Fruit fly (Drosophila melanogaster) whole organism, pupa: ENCODE results near the gene baf.

Experiments
- CG12605 ChIP-seq: fragments of 200-800 bp; sonication (Bioruptor generic); IDR thresholded peaks from 2 replicates; pipeline ENCODE4 v1.3.6; 2022; ENCODE audit warnings: missing biosample characterization, missing genetic modification characterization
- CG34367 ChIP-seq: fragments of 200-800 bp; sonication (Bioruptor generic); optimal IDR thresholded peaks from 2 replicates; lab custom pipeline; 2018; ENCODE audit warnings: missing biosample characterization, mild to moderate bottlenecking, missing genetic modification characterization

DNA sequence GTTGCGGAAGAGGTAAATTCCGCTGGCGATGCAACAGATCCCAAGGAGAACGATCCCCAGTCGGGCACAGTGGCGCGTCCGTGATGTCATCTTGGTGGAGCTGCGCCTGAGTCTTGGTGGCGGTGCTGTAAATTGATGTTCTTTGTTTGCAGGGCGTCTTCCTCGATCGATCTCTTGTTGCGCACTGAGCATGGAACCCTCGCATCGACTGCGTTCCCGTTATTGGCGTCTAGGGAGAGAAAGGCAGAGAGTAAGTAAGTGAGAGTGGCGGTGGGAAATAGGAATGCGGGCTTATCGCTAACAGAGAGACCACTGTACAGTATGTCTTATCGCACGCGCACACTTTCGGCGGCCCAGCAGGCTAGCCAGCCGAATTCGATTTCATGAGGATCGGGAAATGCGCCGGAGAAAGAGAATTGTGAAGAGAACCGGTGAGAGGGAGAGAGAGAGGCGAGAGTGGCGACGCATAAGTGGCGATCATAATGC lies 37.8 kb upstream of the baf start:
- TF ChIP-seq CG12605 (GFP tag; lab: Robert Waterston, UW) (no peak), CG34367 (tag; lab: Kevin White, UChicago) (no peak)
